Worm (Caenorhabditis elegans) whole organism, midembryonic: ENCODE results near the gene F15B9.8.

Experiments used
- T22C8.4 ChIP-seq: fragments of 200-800 bp; sonication (Bioruptor generic); IDR thresholded peaks from 2 replicates; pipeline ENCODE4 v1.3.6; 2022; ENCODE audit warnings: missing genetic modification characterization, missing compliant biosample characterization
- cog-1 ChIP-seq: sonication (generic microtip); optimal IDR thresholded peaks from 2 replicates; lab custom pipeline; 2016; ENCODE audit warnings: missing genetic modification characterization, missing compliant biosample characterization
- flt-1 ChIP-seq: fragments of 200-800 bp; sonication (Bioruptor generic); IDR thresholded peaks from 2 replicates; pipeline ENCODE4 v1.3.6; 2022; ENCODE audit warnings: missing genetic modification characterization, missing compliant biosample characterization
- klf-2 ChIP-seq: fragments of 200-800 bp; sonication (Bioruptor generic); conservative IDR thresholded peaks from 2 replicates; pipeline ENCODE4 v1.3.6; 2022; ENCODE audit warnings: missing genetic modification reagents, missing genetic modification characterization, missing compliant biosample characterization
- med-1 ChIP-seq: sonication (generic microtip); optimal IDR thresholded peaks from 2 replicates; lab custom pipeline; 2017; ENCODE audit warnings: missing genetic modification characterization, mild to moderate bottlenecking, missing compliant biosample characterization, antibody characterized with exemption, missing genetic modification reagents; ENCODE audit not compliant: insufficient read depth
- ref-1 ChIP-seq: fragments of 200-800 bp; sonication (Bioruptor generic); conservative IDR thresholded peaks from 2 replicates; pipeline ENCODE4 v1.3.6; 2022; ENCODE audit warnings: missing genetic modification reagents, missing genetic modification characterization, missing compliant biosample characterization
- tab-1 ChIP-seq: fragments of 200-800 bp; sonication (Bioruptor generic); IDR thresholded peaks from 2 replicates; pipeline ENCODE4 v1.3.6; 2022; ENCODE audit warnings: missing genetic modification characterization, missing compliant biosample characterization
- ztf-23 ChIP-seq: fragments of 200-800 bp; sonication (Bioruptor generic); IDR thresholded peaks from 2 replicates; pipeline ENCODE4 v1.3.6; 2022; ENCODE audit warnings: missing genetic modification reagents, missing genetic modification characterization, missing compliant biosample characterization
- ztf-29 ChIP-seq: fragments of 200-800 bp; sonication (Bioruptor generic); IDR thresholded peaks from 2 replicates; pipeline ENCODE4 v1.3.6; 2022; ENCODE audit warnings: missing genetic modification reagents, missing genetic modification characterization, missing compliant biosample characterization

- TF ChIP-seq ref-1 (no peak), tab-1 (no peak), cog-1 (no peak), T22C8.4 (no peak), klf-2 (GFP tag; lab: Robert Waterston, UW) (no peak), flt-1 (GFP tag; lab: Robert Waterston, UW) (no peak), ztf-23 (no peak), med-1 (no peak), ztf-29 (GFP tag; lab: Robert Waterston, UW) (no peak)
These were observed 36.9 kb downstream of the F15B9.8 start for ce11 chrV:13025283-13025682.
